Fruit fly (Drosophila melanogaster) whole organism: Measurements from ENCODE around the gene CG13380.
A peak's percentile ranks its signal among the peaks of the same experiment; 100 is the strongest.

Source experiments
- CG8478 ChIP-seq: fragments of >200 bp; optimal IDR thresholded peaks from 2 replicates; lab custom pipeline; 2018; ENCODE audit warnings: inconsistent platforms
- pan ChIP-seq: fragments of >200 bp; optimal IDR thresholded peaks from 2 replicates; lab custom pipeline; 2017
- psq ChIP-seq: fragments of >200 bp; optimal IDR thresholded peaks from 2 replicates; lab custom pipeline; 2017
- usp ChIP-seq: fragments of >200 bp; optimal IDR thresholded peaks from 2 replicates; lab custom pipeline; 2017; ENCODE audit warnings: missing biosample characterization, missing genetic modification characterization, mixed read lengths

DNA sequence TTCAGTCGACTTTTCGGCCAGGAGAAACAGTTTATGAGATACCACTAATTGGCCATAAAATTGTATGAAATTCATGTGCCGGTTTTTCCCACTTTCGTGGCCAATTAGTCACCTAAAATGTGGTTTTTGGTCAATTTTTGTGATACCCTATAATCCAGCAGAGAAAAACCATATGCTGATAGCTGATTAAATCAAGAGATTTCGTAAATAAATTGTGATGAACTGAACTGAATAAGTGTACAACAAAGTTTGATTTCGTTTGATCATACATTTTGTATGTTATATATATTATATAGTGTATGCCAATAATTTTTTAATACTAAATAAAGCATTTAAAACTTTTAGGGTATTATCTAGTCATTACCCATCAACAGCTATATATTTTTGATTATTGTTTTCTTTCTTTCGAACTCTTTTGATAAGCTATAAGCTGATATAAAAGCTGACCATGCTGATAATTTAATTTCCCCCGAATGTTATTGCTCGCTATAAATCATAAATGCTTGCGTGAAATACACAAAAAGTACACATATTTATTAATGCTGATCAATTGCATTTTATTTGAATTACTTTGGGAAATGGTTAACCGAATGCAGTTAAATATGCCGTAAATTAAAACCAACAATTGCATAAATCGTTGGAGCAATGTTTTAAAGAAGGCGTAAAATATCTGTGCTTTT, 17.2 kb upstream of the CG13380 start:
- no peak for TF ChIP-seq CG8478 (lab: Kevin White, UChicago)
- TF ChIP-seq usp (GFP tag; lab: Kevin White, UChicago): no peak
- TF ChIP-seq psq (lab: Kevin White, UChicago): no peak
- peak; percentile 32 for TF ChIP-seq pan (lab: Kevin White, UChicago)
